Worm (Caenorhabditis elegans): ENCODE results near the gene rol-1.

- TF ChIP-seq W03F9.2 (tag; optimal IDR thresholded peaks at IDR 0.05), result no peak
- TF ChIP-seq dao-5 (tag; optimal IDR thresholded peaks at IDR 0.05), result no peak
- no peak for TF ChIP-seq him-1 (tag; optimal IDR thresholded peaks at IDR 0.05)
These were observed 16.8 kb downstream of the rol-1 start for ce11 chrII:12189193-12189592.

All from whole organism, L4/young adult.